Fruit fly (Drosophila melanogaster) whole organism, pupa: ENCODE data around the gene Phyhd1.

Experiments
- CG10348 ChIP-seq: fragments of 200-800 bp; sonication (Bioruptor generic); IDR thresholded peaks from 2 replicates; pipeline ENCODE4 v1.3.6; 2022; ENCODE audit warnings: missing biosample characterization, missing genetic modification characterization
- CG12605 ChIP-seq: fragments of 200-800 bp; sonication (Bioruptor generic); IDR thresholded peaks from 2 replicates; pipeline ENCODE4 v1.3.6; 2022; ENCODE audit warnings: missing biosample characterization, missing genetic modification characterization
- CG17806 ChIP-seq: fragments of 200-800 bp; sonication (Bioruptor generic); optimal IDR thresholded peaks from 2 replicates; lab custom pipeline; 2018; ENCODE audit warnings: missing biosample characterization, mild to moderate bottlenecking, missing genetic modification characterization, moderate library complexity
- CG34367 ChIP-seq: fragments of 200-800 bp; sonication (Bioruptor generic); optimal IDR thresholded peaks from 2 replicates; lab custom pipeline; 2018; ENCODE audit warnings: missing biosample characterization, mild to moderate bottlenecking, missing genetic modification characterization
- CG4496 ChIP-seq: fragments of 200-800 bp; sonication (Bioruptor generic); IDR thresholded peaks from 3 replicates; pipeline ENCODE4 v1.3.6; 2022; ENCODE audit warnings: missing biosample characterization, missing genetic modification characterization
- CG8301 ChIP-seq: fragments of 200-800 bp; sonication (Bioruptor generic); optimal IDR thresholded peaks from 2 replicates; lab custom pipeline; 2018; ENCODE audit warnings: missing biosample characterization, mild to moderate bottlenecking, missing genetic modification characterization
- D1 ChIP-seq: fragments of 200-800 bp; sonication (Bioruptor generic); optimal IDR thresholded peaks from 2 replicates; lab custom pipeline; 2018; ENCODE audit warnings: missing biosample characterization, mild to moderate bottlenecking, missing genetic modification characterization, moderate library complexity
- EcR ChIP-seq: fragments of 200-800 bp; sonication (Bioruptor generic); optimal IDR thresholded peaks from 3 replicates; lab custom pipeline; 2019; ENCODE audit warnings: missing biosample characterization, missing genetic modification characterization, mild to moderate bottlenecking, moderate library complexity, missing genetic modification reagents
- Ets98B ChIP-seq: fragments of 200-800 bp; sonication (Bioruptor generic); IDR thresholded peaks from 2 replicates; pipeline ENCODE4 v1.3.6; 2022; ENCODE audit warnings: missing biosample characterization, missing genetic modification characterization
- Pif1A ChIP-seq: fragments of 200-800 bp; sonication (Bioruptor generic); optimal IDR thresholded peaks from 3 replicates; lab custom pipeline; 2016; ENCODE audit warnings: missing biosample characterization, missing genetic modification characterization
- Pif1B ChIP-seq: fragments of 200-800 bp; sonication (Bioruptor generic); optimal IDR thresholded peaks from 3 replicates; lab custom pipeline; 2016; ENCODE audit warnings: missing biosample characterization, missing genetic modification characterization
- fd96Ca ChIP-seq: fragments of 200-800 bp; sonication (Bioruptor generic); IDR thresholded peaks from 3 replicates; pipeline ENCODE4 v1.3.6; 2022; ENCODE audit warnings: missing biosample characterization, missing genetic modification characterization
- rn ChIP-seq: fragments of 200-800 bp; sonication (Bioruptor generic); IDR thresholded peaks from 2 replicates; pipeline ENCODE4 v1.3.6; 2022; ENCODE audit warnings: missing biosample characterization, missing genetic modification characterization

DNA sequence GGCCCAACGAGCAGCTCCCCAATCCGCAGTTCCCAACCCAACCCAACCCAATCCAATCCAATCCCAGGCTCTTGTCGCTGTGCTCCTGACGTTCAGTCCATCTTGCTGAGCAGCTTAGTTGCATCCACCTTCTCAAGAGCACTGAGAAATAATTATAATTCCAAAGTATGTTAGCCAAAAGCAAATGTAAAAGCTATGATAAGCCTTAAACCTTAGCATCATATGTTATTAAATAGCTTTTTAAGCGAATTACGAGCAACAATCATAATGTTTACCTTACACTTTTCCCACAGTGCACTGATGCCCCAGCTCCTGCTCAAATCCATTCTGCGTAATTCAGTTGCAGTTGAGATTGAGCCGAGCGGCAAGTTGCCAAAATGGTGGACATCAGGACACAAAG is 10.8 kb downstream of the Phyhd1 start:
- TF ChIP-seq CG4496 (GFP tag; lab: Robert Waterston, UW), result no peak
- no peak for TF ChIP-seq CG12605 (GFP tag; lab: Robert Waterston, UW)
- no peak for TF ChIP-seq CG34367 (tag; lab: Kevin White, UChicago)
- no peak for TF ChIP-seq rn
- TF ChIP-seq Pif1B, result no peak
- no peak for TF ChIP-seq CG8301 (tag; lab: Kevin White, UChicago)
- TF ChIP-seq Ets98B (GFP tag; lab: Robert Waterston, UW), result no peak
- TF ChIP-seq D1 (tag; lab: Kevin White, UChicago), result no peak
- no peak for TF ChIP-seq EcR (GFP tag; lab: Kevin White, UChicago)
- TF ChIP-seq CG17806, result peak; percentile 37
- TF ChIP-seq Pif1A (GFP tag; lab: Kevin White, UChicago), result no peak
- TF ChIP-seq CG10348 (GFP tag; lab: Robert Waterston, UW), result no peak
- no peak for TF ChIP-seq fd96Ca
